Fruit fly (Drosophila melanogaster) whole organism, embryonic: ENCODE measurements around the gene RpS15Aa.

Source experiments
- Abd-B ChIP-seq: fragments of 200-800 bp; sonication (Bioruptor generic); optimal IDR thresholded peaks from 2 replicates; lab custom pipeline; 2018; ENCODE audit warnings: missing biosample characterization, mild to moderate bottlenecking, missing genetic modification characterization, moderate library complexity
- Atf6 ChIP-seq: fragments of 200-800 bp; sonication (Bioruptor generic); IDR thresholded peaks from 2 replicates; pipeline ENCODE4 v1.3.6; 2022; ENCODE audit warnings: missing biosample characterization, missing genetic modification characterization
- CG11696 ChIP-seq: fragments of 200-800 bp; sonication (Bioruptor generic); IDR thresholded peaks from 2 replicates; pipeline ENCODE4 v1.3.6; 2022; ENCODE audit warnings: missing biosample characterization, missing genetic modification characterization
- CG12744 ChIP-seq: fragments of 200-800 bp; sonication (Bioruptor generic); optimal IDR thresholded peaks from 2 replicates; lab custom pipeline; 2016; ENCODE audit warnings: missing biosample characterization, missing genetic modification characterization
- CG13624 ChIP-seq: fragments of 200-800 bp; sonication (Bioruptor generic); optimal IDR thresholded peaks from 2 replicates; lab custom pipeline; 2016; ENCODE audit warnings: missing biosample characterization, missing genetic modification characterization
- CG13894 ChIP-seq: fragments of 200-800 bp; sonication (Bioruptor generic); optimal IDR thresholded peaks from 3 replicates; lab custom pipeline; 2018; ENCODE audit warnings: missing biosample characterization, mild to moderate bottlenecking, missing genetic modification characterization, moderate library complexity
- CG1529 ChIP-seq: fragments of 200-800 bp; sonication (Bioruptor generic); optimal IDR thresholded peaks from 3 replicates; lab custom pipeline; 2018; ENCODE audit warnings: missing biosample characterization, missing genetic modification characterization
- CG16863 ChIP-seq: fragments of 200-800 bp; sonication (Bioruptor generic); optimal IDR thresholded peaks from 3 replicates; lab custom pipeline; 2016; ENCODE audit warnings: missing biosample characterization, missing genetic modification characterization
- CG17328 ChIP-seq: fragments of 200-800 bp; sonication (Bioruptor generic); IDR thresholded peaks from 2 replicates; pipeline ENCODE4 v1.3.6; 2022; ENCODE audit warnings: missing biosample characterization, missing genetic modification characterization
- CG17912 ChIP-seq: fragments of 200-800 bp; sonication (Bioruptor generic); optimal IDR thresholded peaks from 2 replicates; lab custom pipeline; 2018; ENCODE audit warnings: missing biosample characterization, mild to moderate bottlenecking, missing genetic modification characterization
- CG2678 ChIP-seq: fragments of 200-800 bp; sonication (Bioruptor generic); optimal IDR thresholded peaks from 3 replicates; lab custom pipeline; 2019; ENCODE audit warnings: missing biosample characterization, mild to moderate bottlenecking, missing genetic modification characterization, moderate library complexity
- CG32772 ChIP-seq: fragments of 200-800 bp; sonication (Bioruptor generic); IDR thresholded peaks from 2 replicates; pipeline ENCODE4 v1.3.6; 2022; ENCODE audit warnings: missing biosample characterization, missing genetic modification characterization
- CG3726 ChIP-seq: fragments of 200-800 bp; sonication (Bioruptor generic); IDR thresholded peaks from 3 replicates; pipeline ENCODE4, ENCODE4 v1.3.6; 2022; ENCODE audit warnings: missing biosample characterization, missing genetic modification characterization
- CG43689 ChIP-seq: fragments of 200-800 bp; sonication (Bioruptor generic); IDR thresholded peaks from 2 replicates; pipeline ENCODE4 v1.3.6; 2022; ENCODE audit warnings: missing biosample characterization, missing genetic modification characterization
- CG7745 ChIP-seq: fragments of 200-800 bp; sonication (Bioruptor generic); optimal IDR thresholded peaks from 2 replicates; lab custom pipeline; 2018; ENCODE audit warnings: missing biosample characterization, mild to moderate bottlenecking, missing genetic modification characterization, moderate library complexity
- CG7786 ChIP-seq: fragments of 200-800 bp; sonication (Bioruptor generic); optimal IDR thresholded peaks from 2 replicates; lab custom pipeline; 2016; ENCODE audit warnings: missing biosample characterization, missing genetic modification characterization
- CG8089 ChIP-seq: fragments of 200-800 bp; sonication (Bioruptor generic); optimal IDR thresholded peaks from 3 replicates; lab custom pipeline; 2016; ENCODE audit warnings: missing biosample characterization, missing genetic modification characterization
- CG9437 ChIP-seq: fragments of 200-800 bp; sonication (Bioruptor generic); optimal IDR thresholded peaks from 2 replicates; lab custom pipeline; 2018; ENCODE audit warnings: missing biosample characterization, mild to moderate bottlenecking, missing genetic modification characterization
- CG9876 ChIP-seq: fragments of 200-800 bp; sonication (Bioruptor generic); optimal IDR thresholded peaks from 2 replicates; lab custom pipeline; 2016; ENCODE audit warnings: missing biosample characterization, missing genetic modification characterization
- HLH4C ChIP-seq: fragments of 200-800 bp; sonication (Bioruptor generic); IDR thresholded peaks from 3 replicates; pipeline ENCODE4 v1.3.6; 2022; ENCODE audit warnings: missing biosample characterization, missing genetic modification characterization; ENCODE audit not compliant: partially characterized antibody
- Hmr ChIP-seq: fragments of 200-800 bp; sonication (Bioruptor generic); optimal IDR thresholded peaks from 3 replicates; lab custom pipeline; 2017; ENCODE audit warnings: mild to moderate bottlenecking, missing biosample characterization, missing genetic modification reagents, missing genetic modification characterization
- Jarid2 ChIP-seq: fragments of 200-800 bp; sonication (Bioruptor generic); optimal IDR thresholded peaks from 3 replicates; lab custom pipeline; 2017; ENCODE audit warnings: mild to moderate bottlenecking, missing biosample characterization, missing genetic modification reagents, missing genetic modification characterization
- MTF-1 ChIP-seq: fragments of 200-800 bp; sonication (Bioruptor generic); optimal IDR thresholded peaks from 2 replicates; lab custom pipeline; 2018; ENCODE audit warnings: missing biosample characterization, mild to moderate bottlenecking, missing genetic modification characterization, borderline replicate concordance
- Myb ChIP-seq: fragments of 200-800 bp; sonication (Bioruptor generic); optimal IDR thresholded peaks from 2 replicates; lab custom pipeline; 2016; ENCODE audit warnings: missing biosample characterization, missing genetic modification characterization
- Oli ChIP-seq: fragments of 200-800 bp; sonication (Bioruptor generic); optimal IDR thresholded peaks from 2 replicates; lab custom pipeline; 2018; ENCODE audit warnings: missing biosample characterization, mild to moderate bottlenecking, missing genetic modification characterization, moderate library complexity
- Ptx1 ChIP-seq: fragments of 200-800 bp; sonication (Bioruptor generic); IDR thresholded peaks from 2 replicates; pipeline ENCODE4 v1.3.6; 2022; ENCODE audit warnings: missing biosample characterization, missing genetic modification characterization
- Sin3A ChIP-seq: fragments of >200 bp; optimal IDR thresholded peaks from 2 replicates; lab custom pipeline; 2018
- abd-A ChIP-seq: fragments of 200-800 bp; sonication (Bioruptor generic); optimal IDR thresholded peaks from 3 replicates; lab custom pipeline; 2019; ENCODE audit warnings: missing biosample characterization, mild to moderate bottlenecking, missing genetic modification characterization, moderate library complexity
- ac ChIP-seq: fragments of 200-800 bp; sonication (Bioruptor generic); optimal IDR thresholded peaks from 3 replicates; lab custom pipeline; 2017; ENCODE audit warnings: missing biosample characterization, mild to moderate bottlenecking, missing genetic modification characterization
- amos ChIP-seq: fragments of 200-800 bp; sonication (Bioruptor generic); IDR thresholded peaks from 2 replicates; pipeline ENCODE4 v1.3.6; 2022; ENCODE audit warnings: missing biosample characterization, missing genetic modification characterization; ENCODE audit not compliant: partially characterized antibody
- cg ChIP-seq: fragments of 200-800 bp; sonication (Bioruptor generic); optimal IDR thresholded peaks from 3 replicates; lab custom pipeline; 2019; ENCODE audit warnings: missing biosample characterization, mild to moderate bottlenecking, missing genetic modification characterization, moderate library complexity
- chif ChIP-seq, 2 experiments: fragments of 200-800 bp; sonication (Bioruptor generic); optimal IDR thresholded peaks; 3 replicates each; lab custom pipeline; 2016; ENCODE audit warnings: missing biosample characterization in 2 of 2, missing genetic modification characterization in 2 of 2
- croc ChIP-seq: fragments of 200-800 bp; sonication (Bioruptor generic); conservative IDR thresholded peaks from 3 replicates; pipeline ENCODE4 v1.3.6; 2022; ENCODE audit warnings: missing biosample characterization, missing genetic modification characterization
- esg ChIP-seq: fragments of 200-800 bp; sonication (Bioruptor generic); conservative IDR thresholded peaks from 2 replicates; pipeline ENCODE4 v1.3.6; 2022; ENCODE audit warnings: missing biosample characterization, missing genetic modification characterization
- exex ChIP-seq: fragments of 200-800 bp; sonication (Bioruptor generic); optimal IDR thresholded peaks from 4 replicates; lab custom pipeline; 2018; ENCODE audit warnings: missing biosample characterization, mild to moderate bottlenecking, missing genetic modification characterization, moderate library complexity
- fd102C ChIP-seq: fragments of 200-800 bp; sonication (Bioruptor generic); optimal IDR thresholded peaks from 2 replicates; lab custom pipeline; 2018; ENCODE audit warnings: missing biosample characterization, mild to moderate bottlenecking, missing genetic modification characterization, moderate library complexity
- gce ChIP-seq: fragments of 200-800 bp; sonication (Bioruptor generic); IDR thresholded peaks from 3 replicates; pipeline ENCODE4 v1.3.6; 2022; ENCODE audit warnings: missing biosample characterization, missing genetic modification characterization
- hbn ChIP-seq: fragments of 200-800 bp; sonication (Bioruptor generic); IDR thresholded peaks from 2 replicates; pipeline ENCODE4 v1.3.6; 2022; ENCODE audit warnings: missing biosample characterization, missing genetic modification characterization; ENCODE audit not compliant: partially characterized antibody
- otp ChIP-seq: fragments of 200-800 bp; sonication (Bioruptor generic); IDR thresholded peaks from 3 replicates; pipeline ENCODE4, ENCODE4 v1.3.6; 2022; ENCODE audit warnings: missing biosample characterization, missing genetic modification characterization
- sc ChIP-seq, 3 experiments: fragments of >200 bp in 2 of 3; fragments of 200-800 bp in 1 of 3; sonication (Bioruptor generic) in 1 of 3; optimal IDR thresholded peaks; 2 replicates in 2 of 3; 3 replicates in 1 of 3; lab custom pipeline; 2017; ENCODE audit warnings: mild to moderate bottlenecking in 1 of 3, missing biosample characterization in 1 of 3, missing genetic modification characterization in 1 of 3, missing genetic modification reagents in 1 of 3
- sim ChIP-seq: fragments of 200-800 bp; sonication (Bioruptor generic); IDR thresholded peaks from 2 replicates; pipeline ENCODE4 v1.3.6; 2022; ENCODE audit warnings: missing biosample characterization, missing genetic modification characterization
- so ChIP-seq: fragments of 200-800 bp; sonication (Bioruptor generic); IDR thresholded peaks from 3 replicates; pipeline ENCODE4 v1.3.6; 2022; ENCODE audit warnings: missing biosample characterization, missing genetic modification characterization
- sug ChIP-seq: fragments of 200-800 bp; optimal IDR thresholded peaks from 2 replicates; lab custom pipeline; 2019; ENCODE audit warnings: missing biosample characterization, mild to moderate bottlenecking, missing genetic modification characterization, moderate library complexity
- trem ChIP-seq: fragments of 200-800 bp; optimal IDR thresholded peaks from 3 replicates; lab custom pipeline; 2019; ENCODE audit warnings: missing biosample characterization, mild to moderate bottlenecking, missing genetic modification characterization, moderate library complexity
- trh ChIP-seq: fragments of 200-800 bp; sonication (Bioruptor generic); optimal IDR thresholded peaks from 2 replicates; lab custom pipeline; 2016; ENCODE audit warnings: missing biosample characterization, missing genetic modification characterization
- z ChIP-seq: fragments of 200-800 bp; sonication (Bioruptor generic); IDR thresholded peaks from 3 replicates; pipeline ENCODE4 v1.3.6; 2022; ENCODE audit warnings: missing biosample characterization, missing genetic modification characterization
- zf30C ChIP-seq: fragments of 200-800 bp; sonication (Bioruptor generic); optimal IDR thresholded peaks from 3 replicates; lab custom pipeline; 2018; ENCODE audit warnings: missing biosample characterization, mild to moderate bottlenecking, missing genetic modification characterization
- zfh1 ChIP-seq: fragments of 200-800 bp; sonication (Bioruptor generic); IDR thresholded peaks from 3 replicates; pipeline ENCODE4 v1.3.6; 2022; ENCODE audit warnings: missing biosample characterization, missing genetic modification characterization

Gene RpS15Aa

DNA sequence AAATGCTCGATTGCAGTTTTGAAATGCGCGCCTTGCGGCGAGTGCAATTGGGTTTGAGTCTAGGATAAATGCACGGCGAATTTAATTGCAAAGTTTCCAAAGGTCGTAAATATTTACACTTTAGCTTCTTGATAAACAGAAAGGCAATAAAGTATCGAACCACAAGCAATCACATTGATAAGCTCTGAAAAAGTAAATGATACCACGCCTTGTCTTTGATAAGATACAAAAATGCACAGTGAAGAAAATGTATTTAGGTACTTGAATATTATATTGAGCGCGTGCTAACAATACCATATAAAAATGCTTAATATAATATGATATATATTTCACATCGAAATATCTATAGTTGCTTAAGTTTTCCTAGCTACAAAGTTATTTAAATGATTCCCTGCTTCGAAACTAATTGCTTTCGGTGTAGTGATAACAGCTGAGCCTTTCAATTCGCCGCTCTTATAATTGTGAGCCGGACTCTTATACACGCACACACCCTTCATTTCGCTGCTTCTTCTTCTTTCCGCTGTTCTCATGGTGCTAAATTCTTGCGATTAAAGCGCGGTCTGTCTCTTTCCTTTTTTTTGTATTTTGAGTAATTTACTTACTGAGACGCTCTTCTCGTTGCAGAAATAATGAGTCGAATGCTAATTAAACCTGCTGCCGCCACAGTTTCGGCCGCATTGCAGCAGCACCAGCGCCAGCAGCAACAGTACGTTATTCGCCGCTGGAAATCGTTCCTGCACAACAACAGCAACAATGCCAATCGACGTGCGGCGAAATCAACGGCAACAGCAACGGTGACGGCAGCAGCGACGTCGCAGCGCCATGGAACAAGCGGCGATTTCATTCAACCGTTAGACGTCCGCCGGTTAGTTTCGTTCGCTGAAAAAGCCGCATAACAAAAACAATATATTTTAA lies 36.0 kb upstream of the RpS15Aa start (continued):
- no peak for TF ChIP-seq CG17912 (GFP tag; lab: Kevin White, UChicago)
- TF ChIP-seq Sin3A (lab: Kevin White, UChicago) = no peak
- peak; percentile 74 for TF ChIP-seq Abd-B (GFP tag; lab: Kevin White, UChicago)
- peak; percentile 73; the same call in 1 of the 3 replicates for TF ChIP-seq gce (GFP tag; lab: Robert Waterston, UW)
- peak; percentile 72; the same call in 1 of the 3 replicates for TF ChIP-seq CG3726 (GFP tag; lab: Robert Waterston, UW)
- peak; percentile 81 for TF ChIP-seq CG17328
- peak; percentile 79; the same call in 2 of the 3 replicates for TF ChIP-seq z (GFP tag; lab: Robert Waterston, UW)
- TF ChIP-seq CG8089 (GFP tag; lab: Kevin White, UChicago) = peak; percentile 18
- TF ChIP-seq ac (GFP tag; lab: Kevin White, UChicago) = peak; percentile 29
- peak; percentile 59; the same call in 1 of the 2 replicates for TF ChIP-seq sim
- peak; percentile 83 for TF ChIP-seq sug (tag; lab: Kevin White, UChicago)
- peak; percentile 67 for TF ChIP-seq CG1529 (GFP tag; lab: Kevin White, UChicago)
- TF ChIP-seq sc (optimal IDR thresholded peaks at IDR 0.05; lab: Kevin White, UChicago) = no peak
- peak; percentile 80 for TF ChIP-seq sc (GFP tag; optimal IDR thresholded peaks at IDR 0.05; lab: Kevin White, UChicago)
- peak; percentile 58 for TF ChIP-seq Jarid2 (GFP tag; lab: Kevin White, UChicago)
- TF ChIP-seq exex (tag; lab: Kevin White, UChicago) = peak; percentile 75
- no peak for TF ChIP-seq HLH4C
- peak; percentile 97 for TF ChIP-seq zf30C (GFP tag; lab: Kevin White, UChicago)
- peak; percentile 55 for TF ChIP-seq cg (GFP tag; lab: Kevin White, UChicago)
- peak; percentile 89 for TF ChIP-seq Atf6 (GFP tag; lab: Robert Waterston, UW)
- peak; percentile 2 for TF ChIP-seq CG13624 (GFP tag; lab: Kevin White, UChicago)
- TF ChIP-seq CG13894 (tag; lab: Kevin White, UChicago) = peak; percentile 64
- TF ChIP-seq CG9876 = no peak
- TF ChIP-seq Hmr (GFP tag; lab: Kevin White, UChicago) = peak; percentile 89
- TF ChIP-seq fd102C (GFP tag; lab: Kevin White, UChicago) = no peak
- TF ChIP-seq trem = peak; percentile 66
- peak; percentile 71 for TF ChIP-seq CG43689 (GFP tag; lab: Robert Waterston, UW)
- peak; percentile 81 for TF ChIP-seq esg
- TF ChIP-seq otp = peak; percentile 81; the same call in 2 of the 3 replicates
- TF ChIP-seq CG7786 (GFP tag; lab: Kevin White, UChicago) = peak; percentile 43
- TF ChIP-seq trh (GFP tag; lab: Kevin White, UChicago) = peak; percentile 70
- TF ChIP-seq CG9437 (GFP tag; lab: Kevin White, UChicago) = peak; percentile 78
- peak; percentile 80 for TF ChIP-seq CG2678 (tag; lab: Kevin White, UChicago)
- no peak for TF ChIP-seq amos
- TF ChIP-seq CG11696 (GFP tag; lab: Robert Waterston, UW) = peak; percentile 79
- peak; percentile 86 for TF ChIP-seq Ptx1
- TF ChIP-seq chif (GFP tag; optimal IDR thresholded peaks at IDR 0.05; lab: Kevin White, UChicago) = peak; percentile 18 to 36
- peak; percentile 80 for TF ChIP-seq zfh1 (GFP tag; lab: Robert Waterston, UW)
- TF ChIP-seq CG12744 (GFP tag; lab: Kevin White, UChicago) = peak; percentile 40
- peak; percentile 46 for TF ChIP-seq MTF-1
- peak; percentile 79 for TF ChIP-seq CG32772 (GFP tag; lab: Robert Waterston, UW)
- TF ChIP-seq hbn (GFP tag; lab: Robert Waterston, UW) = no peak
- peak; percentile 36 for TF ChIP-seq abd-A (tag; lab: Kevin White, UChicago)
- TF ChIP-seq so (GFP tag; lab: Robert Waterston, UW) = peak; percentile 89
- peak; percentile 43; the same call in 1 of the 3 replicates for TF ChIP-seq croc (GFP tag; lab: Robert Waterston, UW)
- no peak for TF ChIP-seq CG7745 (tag; lab: Kevin White, UChicago)
- TF ChIP-seq Oli (tag; lab: Kevin White, UChicago) = peak; percentile 87
- peak; percentile 61 for TF ChIP-seq CG16863 (GFP tag; lab: Kevin White, UChicago)
- TF ChIP-seq Myb (GFP tag; lab: Kevin White, UChicago) = no peak
